Worm (Caenorhabditis elegans) whole organism, L1 larva: ENCODE data around the gene W01B6.3.

Experiments used
- C04F5.9 ChIP-seq: sonication (generic microtip); optimal IDR thresholded peaks from 2 replicates; lab custom pipeline; 2016; ENCODE audit warnings: missing genetic modification characterization, missing compliant biosample characterization
- F16B12.6 ChIP-seq: fragments of 150-350 bp; optimal IDR thresholded peaks from 2 replicates; lab custom pipeline; 2014; ENCODE audit warnings: missing biosample characterization, missing genetic modification characterization
- Y116A8C.19 ChIP-seq: sonication (generic microtip); optimal IDR thresholded peaks from 2 replicates; lab custom pipeline; 2016; ENCODE audit warnings: missing compliant biosample characterization, missing genetic modification characterization, borderline replicate concordance
- ceh-82 ChIP-seq, 3 experiments: fragments of 150-350 bp in 1 of 3; sonication (generic microtip) in 2 of 3; optimal IDR thresholded peaks; 2 replicates each; lab custom pipeline; 2014 to 2017; ENCODE audit warnings: missing biosample characterization in 3 of 3, missing genetic modification characterization in 3 of 3
- ceh-90 ChIP-seq: sonication (generic microtip); optimal IDR thresholded peaks from 2 replicates; lab custom pipeline; 2016; ENCODE audit warnings: missing genetic modification characterization, missing compliant biosample characterization
- dpl-1 ChIP-seq, 3 experiments: fragments of 150-350 bp in 2 of 3; sonication (generic microtip) in 1 of 3; optimal IDR thresholded peaks; 2 replicates each; lab custom pipeline; 2014 to 2017; ENCODE audit warnings: missing biosample characterization in 3 of 3, missing genetic modification characterization in 3 of 3, missing genetic modification reagents in 3 of 3
- dsc-1 ChIP-seq: sonication (generic microtip); optimal IDR thresholded peaks from 2 replicates; lab custom pipeline; 2016; ENCODE audit warnings: mild to moderate bottlenecking, missing genetic modification characterization, missing compliant biosample characterization
- efl-1 ChIP-seq, 4 experiments: fragments of 150-350 bp; optimal IDR thresholded peaks in 3 of 4; peaks in 1 of 4; 1 replicate in 1 of 4; 2 replicates in 3 of 4; lab custom pipeline; 2014; ENCODE audit warnings: missing biosample characterization in 2 of 4, missing genetic modification characterization in 2 of 4, missing genetic modification reagents in 2 of 4
- elt-2 ChIP-seq: sonication (generic microtip); optimal IDR thresholded peaks from 2 replicates; lab custom pipeline; 2016; ENCODE audit warnings: missing genetic modification characterization, mild to moderate bottlenecking, inconsistent platforms, missing compliant biosample characterization, missing genetic modification reagents
- elt-3 ChIP-seq, 6 experiments: fragments of 150-350 bp in 1 of 6; sonication (generic microtip); optimal IDR thresholded peaks; 2 replicates each; lab custom pipeline; 2017 to 2018; ENCODE audit warnings: missing biosample characterization in 6 of 6, missing genetic modification characterization in 6 of 6, inconsistent platforms in 1 of 6
- fkh-10 ChIP-seq: sonication (generic microtip); optimal IDR thresholded peaks from 2 replicates; lab custom pipeline; 2017; ENCODE audit warnings: missing biosample characterization, missing genetic modification reagents, missing genetic modification characterization
- fkh-4 ChIP-seq: sonication (generic microtip); optimal IDR thresholded peaks from 2 replicates; lab custom pipeline; 2016; ENCODE audit warnings: missing compliant biosample characterization, missing genetic modification characterization, borderline replicate concordance
- fkh-8 ChIP-seq: sonication (generic microtip); optimal IDR thresholded peaks from 2 replicates; lab custom pipeline; 2016; ENCODE audit warnings: mild to moderate bottlenecking, missing genetic modification characterization, missing compliant biosample characterization
- fos-1 ChIP-seq: fragments of 150-350 bp; optimal IDR thresholded peaks from 2 replicates; lab custom pipeline; 2014; ENCODE audit warnings: missing biosample characterization, missing genetic modification characterization
- hlh-17 ChIP-seq: fragments of 200-800 bp; sonication (Bioruptor generic); optimal IDR thresholded peaks from 2 replicates; lab custom pipeline; 2018; ENCODE audit warnings: missing genetic modification characterization, mild to moderate bottlenecking, missing compliant biosample characterization, moderate library complexity, borderline replicate concordance
- hlh-4 ChIP-seq: sonication (generic microtip); optimal IDR thresholded peaks from 2 replicates; lab custom pipeline; 2016; ENCODE audit warnings: mild to moderate bottlenecking, missing genetic modification characterization, missing compliant biosample characterization
- irx-1 ChIP-seq: sonication (generic microtip); optimal IDR thresholded peaks from 2 replicates; lab custom pipeline; 2016; ENCODE audit warnings: missing genetic modification characterization, missing compliant biosample characterization
- lin-13 ChIP-seq: fragments of 150-350 bp; optimal IDR thresholded peaks from 2 replicates; lab custom pipeline; 2014; ENCODE audit warnings: missing biosample characterization, missing genetic modification reagents, missing genetic modification characterization
- lin-14 ChIP-seq: fragments of 200-800 bp; sonication (Bioruptor generic); optimal IDR thresholded peaks from 2 replicates; lab custom pipeline; 2018; ENCODE audit warnings: mild to moderate bottlenecking, missing genetic modification characterization, moderate library complexity, missing compliant biosample characterization
- lin-15B ChIP-seq: fragments of 150-350 bp; sonication (generic microtip); optimal IDR thresholded peaks from 3 replicates; lab custom pipeline; 2014; ENCODE audit warnings: missing biosample characterization, missing genetic modification characterization
- lin-39 ChIP-seq: fragments of 150-350 bp; optimal IDR thresholded peaks from 2 replicates; lab custom pipeline; 2014; ENCODE audit warnings: missing biosample characterization, missing genetic modification reagents, missing genetic modification characterization
- lir-3 ChIP-seq: sonication (generic microtip); optimal IDR thresholded peaks from 2 replicates; lab custom pipeline; 2016; ENCODE audit warnings: mild to moderate bottlenecking, missing genetic modification characterization, moderate library complexity, missing compliant biosample characterization; ENCODE audit not compliant: poor library complexity
- lsy-2 ChIP-seq, 2 experiments: fragments of 150-350 bp; optimal IDR thresholded peaks; 2 replicates each; lab custom pipeline; 2014; ENCODE audit warnings: missing biosample characterization in 2 of 2, missing genetic modification characterization in 2 of 2
- mef-2 ChIP-seq: fragments of 150-350 bp; optimal IDR thresholded peaks from 2 replicates; lab custom pipeline; 2014; ENCODE audit warnings: missing biosample characterization, missing genetic modification characterization
- nhr-19 ChIP-seq: fragments of 200-800 bp; sonication (Bioruptor generic); conservative IDR thresholded peaks from 2 replicates; pipeline ENCODE4 v1.3.6; 2022; ENCODE audit warnings: missing genetic modification characterization, missing compliant biosample characterization
- rnt-1 ChIP-seq: sonication (generic microtip); optimal IDR thresholded peaks from 2 replicates; lab custom pipeline; 2016; ENCODE audit warnings: mild to moderate bottlenecking, missing genetic modification characterization, moderate library complexity, missing compliant biosample characterization
- skn-1 ChIP-seq: fragments of 150-350 bp; optimal IDR thresholded peaks from 2 replicates; lab custom pipeline; 2014; ENCODE audit warnings: missing biosample characterization, missing genetic modification characterization
- sptf-1 ChIP-seq: fragments of 150-350 bp; optimal IDR thresholded peaks from 2 replicates; lab custom pipeline; 2014; ENCODE audit warnings: missing biosample characterization, missing genetic modification characterization
- unc-30 ChIP-seq: sonication (generic microtip); optimal IDR thresholded peaks from 2 replicates; lab custom pipeline; 2017; ENCODE audit warnings: missing biosample characterization, missing genetic modification characterization
- xbp-1 ChIP-seq: sonication (generic microtip); optimal IDR thresholded peaks from 2 replicates; lab custom pipeline; 2016; ENCODE audit warnings: missing genetic modification characterization, missing compliant biosample characterization
- zag-1 ChIP-seq: fragments of 150-350 bp; optimal IDR thresholded peaks from 2 replicates; lab custom pipeline; 2014; ENCODE audit warnings: missing biosample characterization, missing genetic modification characterization
- ztf-11 ChIP-seq, 2 experiments: sonication (generic microtip); optimal IDR thresholded peaks; 2 replicates each; lab custom pipeline; 2016 to 2017; ENCODE audit warnings: missing genetic modification characterization in 2 of 2, missing biosample characterization in 1 of 2, missing compliant biosample characterization in 1 of 2

W01B6.3 gene

DNA sequence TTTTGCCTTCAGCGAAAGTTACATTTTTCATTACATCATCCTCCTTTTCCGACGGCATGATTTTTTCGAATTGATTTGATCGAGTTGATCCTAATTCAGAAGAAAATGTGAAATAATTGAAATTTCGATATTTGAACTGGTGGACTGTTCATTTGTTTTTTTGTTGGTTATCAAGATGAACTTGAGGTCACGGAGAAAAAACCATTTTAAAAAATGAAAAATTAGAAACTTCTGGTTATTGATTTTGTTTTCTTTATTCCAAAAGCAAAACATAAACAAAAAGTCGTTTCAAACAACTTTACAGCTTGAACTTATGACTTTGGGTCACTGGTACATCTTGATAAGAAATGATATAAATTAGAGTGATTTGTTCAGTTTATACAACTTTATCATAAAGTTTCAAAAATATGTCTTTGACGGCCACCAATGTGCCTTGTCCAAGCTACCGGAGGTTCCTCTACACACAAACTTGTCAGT, 2.6 kb upstream of the W01B6.3 start, which contains the start of the genes ttbk-4 and W01B6.4:
TSS of gene ttbk-4 (minus strand) at position 101 of the 477 bp plus-strand sequence.
TSS of gene W01B6.4 (plus strand) at position 427 of the 477 bp plus-strand sequence.
- TF ChIP-seq fkh-8 (tag; lab: Kevin White, UChicago): no peak
- no peak for TF ChIP-seq lin-13 (GFP tag; lab: Kevin White, UChicago)
- no peak for TF ChIP-seq mef-2
- no peak for TF ChIP-seq elt-3 (tag; optimal IDR thresholded peaks at IDR 0.05; lab: Kevin White, UChicago)
- TF ChIP-seq dsc-1 (tag; lab: Kevin White, UChicago): no peak
- TF ChIP-seq sptf-1 (tag; lab: Kevin White, UChicago): no peak
- no peak for TF ChIP-seq unc-30 (tag; lab: Kevin White, UChicago)
- no peak for TF ChIP-seq irx-1 (tag; lab: Kevin White, UChicago)
- TF ChIP-seq ceh-90 (tag; lab: Kevin White, UChicago): no peak
- TF ChIP-seq rnt-1 (tag; lab: Kevin White, UChicago): no peak
- TF ChIP-seq lir-3 (tag; lab: Kevin White, UChicago): no peak
- TF ChIP-seq lin-15B (tag; lab: Kevin White, UChicago): no peak
- no peak for TF ChIP-seq fkh-4 (tag; lab: Kevin White, UChicago)
- TF ChIP-seq elt-2 (tag; lab: Kevin White, UChicago): no peak
- no peak for TF ChIP-seq hlh-17 (GFP tag; lab: Kevin White, UChicago)
- TF ChIP-seq hlh-4 (tag; lab: Kevin White, UChicago): no peak
- TF ChIP-seq Y116A8C.19 (tag; lab: Kevin White, UChicago): no peak

DNA sequence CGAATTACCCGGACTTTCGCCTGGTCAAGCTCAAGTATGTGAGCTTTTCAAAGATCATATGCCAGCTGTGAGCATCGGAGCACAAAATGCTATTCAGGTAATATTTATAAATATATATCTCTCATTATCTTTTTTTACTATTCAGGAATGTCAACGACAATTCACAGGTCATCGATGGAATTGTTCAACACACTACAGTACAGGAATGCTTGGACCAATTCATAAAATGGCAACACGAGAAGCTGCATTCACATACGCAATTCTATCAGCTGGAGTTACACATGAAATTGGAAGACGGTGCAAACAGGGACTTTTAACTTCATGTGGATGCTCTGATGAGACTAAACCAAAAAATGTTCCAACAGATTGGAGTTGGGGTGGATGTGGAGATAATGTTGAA, 4.2 kb downstream of the W01B6.3 start:
- no peak for TF ChIP-seq irx-1 (tag; lab: Kevin White, UChicago)
- no peak for TF ChIP-seq unc-30 (tag; lab: Kevin White, UChicago)
- no peak for TF ChIP-seq lin-15B (tag; lab: Kevin White, UChicago)
- TF ChIP-seq C04F5.9: no peak
- TF ChIP-seq dpl-1 (GFP tag; optimal IDR thresholded peaks at IDR 0.05; lab: Kevin White, UChicago): no peak
- no peak for TF ChIP-seq fos-1 (tag; lab: Kevin White, UChicago)
- TF ChIP-seq ceh-82 (tag; optimal IDR thresholded peaks at IDR 0.05; lab: Kevin White, UChicago): no peak
- no peak for TF ChIP-seq lsy-2 (tag; optimal IDR thresholded peaks at IDR 0.05; lab: Kevin White, UChicago)
- TF ChIP-seq mef-2: no peak

DNA sequence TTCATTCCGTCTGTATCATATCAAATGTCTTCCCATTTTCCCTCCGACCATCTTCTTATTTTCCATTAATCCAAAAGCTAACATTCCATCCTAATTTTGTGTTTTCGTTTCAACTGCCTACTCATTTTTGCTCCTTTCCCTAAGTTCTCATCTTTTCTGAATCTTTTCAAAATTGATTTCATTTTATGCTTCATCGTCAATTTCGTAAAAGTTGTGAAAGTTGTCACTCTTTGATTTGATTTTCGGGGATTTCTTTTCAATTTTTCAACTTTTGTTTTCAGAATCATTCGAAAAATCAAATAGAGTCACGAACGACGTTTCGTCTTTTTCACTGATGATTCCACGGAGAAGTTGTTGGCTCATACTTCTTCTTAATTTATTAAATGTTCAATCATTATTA, 4.9 kb downstream of the W01B6.3 start, which contains the start of gene cwn-2:
TSS of gene cwn-2 (plus strand) at position 276 of the 400 bp plus-strand sequence.
- no peak for TF ChIP-seq ztf-11 (tag; optimal IDR thresholded peaks at IDR 0.05; lab: Kevin White, UChicago)
- TF ChIP-seq zag-1 (tag; lab: Kevin White, UChicago): no peak
- TF ChIP-seq Y116A8C.19 (tag; lab: Kevin White, UChicago): no peak
- no peak for TF ChIP-seq efl-1 (optimal IDR thresholded peaks at IDR 0.05; lab: Kevin White, UChicago)
- TF ChIP-seq efl-1 (GFP tag; optimal IDR thresholded peaks at IDR 0.05 in 1 of 2; lab: Kevin White, UChicago): peak in 1 of 2 experiments; percentile 91
- TF ChIP-seq F16B12.6 (tag; lab: Kevin White, UChicago): no peak
- TF ChIP-seq fos-1 (tag; lab: Kevin White, UChicago): no peak
- peak; percentile 86 for TF ChIP-seq fkh-10
- TF ChIP-seq, all 84 proteins: peak for 2

DNA sequence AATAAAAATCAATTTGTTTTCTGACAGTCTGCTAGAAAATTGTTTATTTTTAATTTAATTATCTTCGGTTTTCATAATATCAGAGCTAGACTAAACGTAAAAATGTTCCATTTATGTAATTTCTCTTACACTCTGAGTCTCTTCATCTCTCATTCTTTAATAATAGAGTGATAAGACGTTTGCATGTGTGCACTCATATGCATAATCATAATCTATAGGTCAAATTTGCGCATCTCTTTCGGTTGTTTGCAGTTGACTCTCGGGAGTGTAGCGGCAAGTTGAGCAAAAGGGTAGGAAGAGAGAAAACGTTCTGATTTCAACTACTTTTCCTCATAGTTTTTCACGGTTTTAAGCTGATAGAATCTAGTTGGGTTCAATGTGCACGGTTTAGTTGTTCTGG, 6.0 kb downstream of the W01B6.3 start:
- peak; percentile 22 for TF ChIP-seq elt-2 (tag; lab: Kevin White, UChicago)
- no peak for TF ChIP-seq skn-1 (tag; lab: Kevin White, UChicago)

DNA sequence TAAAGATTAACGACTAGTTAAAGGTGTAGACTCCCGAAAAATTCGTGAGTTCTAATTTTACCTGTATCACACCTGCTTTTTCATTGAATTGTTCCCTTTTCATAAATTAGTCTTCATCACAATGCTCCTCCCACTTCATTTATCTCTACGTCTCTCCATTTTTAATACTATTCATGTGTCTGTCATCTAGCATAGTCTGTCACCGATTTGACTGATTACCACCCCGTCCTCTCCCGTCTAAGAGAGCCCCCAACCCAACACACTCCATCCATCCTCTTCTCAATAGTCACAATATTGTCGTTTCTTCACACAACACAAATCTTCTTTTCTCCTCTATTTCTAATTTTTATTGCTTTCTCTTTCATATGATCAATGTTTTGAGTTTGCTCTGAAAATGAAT, 7.3 kb downstream of the W01B6.3 start:
- no peak for TF ChIP-seq xbp-1 (tag; lab: Kevin White, UChicago)
- TF ChIP-seq lin-14: peak; percentile 52
- no peak for TF ChIP-seq lin-15B (tag; lab: Kevin White, UChicago)
- no peak for TF ChIP-seq nhr-19 (GFP tag; lab: Robert Waterston, UW)
- TF ChIP-seq lin-39 (tag; lab: Kevin White, UChicago): peak; percentile 62
